Fruit fly (Drosophila melanogaster) whole organism, pupa: ENCODE data around the gene rictor.

Experiments used
- CG12605 ChIP-seq: fragments of 200-800 bp; sonication (Bioruptor generic); IDR thresholded peaks from 2 replicates; pipeline ENCODE4 v1.3.6; 2022; ENCODE audit warnings: missing biosample characterization, missing genetic modification characterization
- CG14655 ChIP-seq: fragments of 200-800 bp; sonication (Bioruptor generic); optimal IDR thresholded peaks from 3 replicates; lab custom pipeline; 2017; ENCODE audit warnings: mild to moderate bottlenecking, missing biosample characterization, missing genetic modification reagents, missing genetic modification characterization
- CG15710 ChIP-seq: fragments of 200-800 bp; sonication (Bioruptor generic); optimal IDR thresholded peaks from 2 replicates; lab custom pipeline; 2018; ENCODE audit warnings: missing biosample characterization, mild to moderate bottlenecking, missing genetic modification characterization, moderate library complexity
- CG32121 ChIP-seq: fragments of 200-800 bp; sonication (Bioruptor generic); IDR thresholded peaks from 2 replicates; pipeline ENCODE4 v1.3.6; 2022; ENCODE audit warnings: missing biosample characterization, missing genetic modification characterization
- CG4496 ChIP-seq: fragments of 200-800 bp; sonication (Bioruptor generic); IDR thresholded peaks from 3 replicates; pipeline ENCODE4 v1.3.6; 2022; ENCODE audit warnings: missing biosample characterization, missing genetic modification characterization
- CG8159 ChIP-seq: fragments of 200-800 bp; sonication (Bioruptor generic); optimal IDR thresholded peaks from 3 replicates; lab custom pipeline; 2018; ENCODE audit warnings: missing biosample characterization, mild to moderate bottlenecking, missing genetic modification characterization, moderate library complexity
- CG9948 ChIP-seq: fragments of 200-800 bp; sonication (Bioruptor generic); optimal IDR thresholded peaks from 2 replicates; lab custom pipeline; 2018; ENCODE audit warnings: missing biosample characterization, mild to moderate bottlenecking, missing genetic modification characterization, moderate library complexity
- EcR ChIP-seq: fragments of 200-800 bp; sonication (Bioruptor generic); optimal IDR thresholded peaks from 3 replicates; lab custom pipeline; 2019; ENCODE audit warnings: missing biosample characterization, missing genetic modification characterization, mild to moderate bottlenecking, moderate library complexity, missing genetic modification reagents
- Pif1A ChIP-seq: fragments of 200-800 bp; sonication (Bioruptor generic); optimal IDR thresholded peaks from 3 replicates; lab custom pipeline; 2016; ENCODE audit warnings: missing biosample characterization, missing genetic modification characterization
- gl ChIP-seq: fragments of 200-800 bp; sonication (Bioruptor generic); optimal IDR thresholded peaks from 2 replicates; lab custom pipeline; 2018; ENCODE audit warnings: missing biosample characterization, mild to moderate bottlenecking, missing genetic modification characterization
- rn ChIP-seq: fragments of 200-800 bp; sonication (Bioruptor generic); IDR thresholded peaks from 2 replicates; pipeline ENCODE4 v1.3.6; 2022; ENCODE audit warnings: missing biosample characterization, missing genetic modification characterization

DNA sequence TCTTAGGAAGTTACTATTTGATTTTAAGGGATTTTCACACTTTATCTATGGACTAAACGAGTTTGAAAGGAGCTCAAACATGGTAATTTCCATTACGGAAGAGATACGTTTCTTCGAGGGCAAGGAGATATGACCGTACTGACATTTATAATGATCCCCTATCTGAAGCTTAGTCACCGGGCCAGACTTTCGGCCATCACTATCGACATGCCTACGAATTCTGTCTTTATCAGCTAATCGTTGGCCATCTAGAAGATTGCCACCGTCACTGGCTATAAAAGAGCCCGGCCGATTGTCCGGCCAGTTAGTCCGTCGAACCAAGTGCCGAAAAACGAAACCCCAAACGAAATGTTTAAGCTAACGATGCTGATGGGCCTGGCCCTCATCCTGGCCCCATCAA lies 45.8 kb downstream of the rictor start, which contains the start of gene Muc18B:
- no peak for TF ChIP-seq EcR (GFP tag; lab: Kevin White, UChicago)
- no peak for TF ChIP-seq rn (GFP tag; lab: Robert Waterston, UW)
- no peak for TF ChIP-seq CG32121 (GFP tag; lab: Robert Waterston, UW)
- no peak for TF ChIP-seq CG12605 (GFP tag; lab: Robert Waterston, UW)
- no peak for TF ChIP-seq CG9948 (tag; lab: Kevin White, UChicago)
- no peak for TF ChIP-seq gl (tag; lab: Kevin White, UChicago)
- no peak for TF ChIP-seq Pif1A (GFP tag; lab: Kevin White, UChicago)
- TF ChIP-seq CG8159 (tag; lab: Kevin White, UChicago): no peak
- no peak for TF ChIP-seq CG15710 (tag; lab: Kevin White, UChicago)
- TF ChIP-seq CG4496 (GFP tag; lab: Robert Waterston, UW): no peak
- TF ChIP-seq CG14655 (GFP tag; lab: Kevin White, UChicago): no peak
